Fruit fly (Drosophila melanogaster) Kc167 (cell line): ENCODE measurements around the gene pum.

Experiments used
- Sin3A ChIP-seq: fragments of >200 bp; optimal IDR thresholded peaks from 2 replicates; lab custom pipeline; 2018; ENCODE audit warnings: missing external identifiers
- insv ChIP-seq: fragments of >200 bp; optimal IDR thresholded peaks from 3 replicates; lab custom pipeline; 2018; ENCODE audit warnings: missing external identifiers
- psq ChIP-seq: fragments of >200 bp; optimal IDR thresholded peaks from 2 replicates; lab custom pipeline; 2017; ENCODE audit warnings: missing external identifiers
- ttk ChIP-seq: sonication (Bioruptor generic); optimal IDR thresholded peaks from 2 replicates; lab custom pipeline; 2017; ENCODE audit warnings: missing external identifiers

dm6 chr3R:9158915-9159314 lies 78.6 kb downstream of the pum start:
- no peak for TF ChIP-seq psq
- no peak for TF ChIP-seq Sin3A (lab: Kevin White, UChicago)
- TF ChIP-seq ttk (lab: Kevin White, UChicago), result no peak
- no peak for TF ChIP-seq insv (lab: Kevin White, UChicago)
